Worm (Caenorhabditis elegans) whole organism, L1 larva: ENCODE measurements around the gene ins-8.

Experiments
- C16A3.4 ChIP-seq: fragments of 150-350 bp; optimal IDR thresholded peaks from 2 replicates; lab custom pipeline; 2014; ENCODE audit warnings: missing biosample characterization, missing genetic modification characterization
- C34B4.2 ChIP-seq: sonication (generic microtip); optimal IDR thresholded peaks from 2 replicates; lab custom pipeline; 2017; ENCODE audit warnings: mild to moderate bottlenecking, missing genetic modification characterization, missing compliant biosample characterization
- Y116A8C.19 ChIP-seq: sonication (generic microtip); optimal IDR thresholded peaks from 2 replicates; lab custom pipeline; 2016; ENCODE audit warnings: missing compliant biosample characterization, missing genetic modification characterization, borderline replicate concordance
- alr-1 ChIP-seq: fragments of 200-800 bp; sonication (Bioruptor generic); optimal IDR thresholded peaks from 2 replicates; lab custom pipeline; 2018; ENCODE audit warnings: borderline replicate concordance, mild to moderate bottlenecking, missing genetic modification characterization, missing compliant biosample characterization
- aly-2 ChIP-seq: fragments of 150-350 bp; optimal IDR thresholded peaks from 2 replicates; lab custom pipeline; 2014; ENCODE audit warnings: missing biosample characterization, missing genetic modification characterization
- ama-1 ChIP-seq: fragments of 150-350 bp; optimal IDR thresholded peaks from 2 replicates; lab custom pipeline; 2014
- ceh-82 ChIP-seq, 3 experiments: fragments of 150-350 bp in 1 of 3; sonication (generic microtip) in 2 of 3; optimal IDR thresholded peaks; 2 replicates each; lab custom pipeline; 2014 to 2017; ENCODE audit warnings: missing biosample characterization in 3 of 3, missing genetic modification characterization in 3 of 3
- ceh-88 ChIP-seq: fragments of 200-800 bp; sonication (Bioruptor generic); IDR thresholded peaks from 2 replicates; pipeline ENCODE4 v1.3.6; 2022; ENCODE audit warnings: missing genetic modification characterization, missing compliant biosample characterization
- ceh-90 ChIP-seq: sonication (generic microtip); optimal IDR thresholded peaks from 2 replicates; lab custom pipeline; 2016; ENCODE audit warnings: missing genetic modification characterization, missing compliant biosample characterization
- ces-1 ChIP-seq: fragments of 150-350 bp; optimal IDR thresholded peaks from 2 replicates; lab custom pipeline; 2014; ENCODE audit warnings: missing biosample characterization, missing genetic modification reagents, missing genetic modification characterization
- dpl-1 ChIP-seq, 3 experiments: fragments of 150-350 bp in 2 of 3; sonication (generic microtip) in 1 of 3; optimal IDR thresholded peaks; 2 replicates each; lab custom pipeline; 2014 to 2017; ENCODE audit warnings: missing biosample characterization in 3 of 3, missing genetic modification characterization in 3 of 3, missing genetic modification reagents in 3 of 3
- dsc-1 ChIP-seq: sonication (generic microtip); optimal IDR thresholded peaks from 2 replicates; lab custom pipeline; 2016; ENCODE audit warnings: mild to moderate bottlenecking, missing genetic modification characterization, missing compliant biosample characterization
- egl-13 ChIP-seq: sonication (generic microtip); optimal IDR thresholded peaks from 2 replicates; lab custom pipeline; 2016; ENCODE audit warnings: missing genotype, missing genetic modification reagents, missing genetic modification characterization, missing compliant biosample characterization
- elt-3 ChIP-seq, 6 experiments: fragments of 150-350 bp in 1 of 6; sonication (generic microtip); optimal IDR thresholded peaks; 2 replicates each; lab custom pipeline; 2017 to 2018; ENCODE audit warnings: missing biosample characterization in 6 of 6, missing genetic modification characterization in 6 of 6, inconsistent platforms in 1 of 6
- ets-5 ChIP-seq: fragments of 200-800 bp; sonication (Bioruptor generic); IDR thresholded peaks from 2 replicates; pipeline ENCODE4 v1.3.6; 2022; ENCODE audit warnings: missing genetic modification characterization, missing compliant biosample characterization
- fkh-10 ChIP-seq: sonication (generic microtip); optimal IDR thresholded peaks from 2 replicates; lab custom pipeline; 2017; ENCODE audit warnings: missing biosample characterization, missing genetic modification reagents, missing genetic modification characterization
- fos-1 ChIP-seq: fragments of 150-350 bp; optimal IDR thresholded peaks from 2 replicates; lab custom pipeline; 2014; ENCODE audit warnings: missing biosample characterization, missing genetic modification characterization
- grh-1 ChIP-seq: fragments of 200-800 bp; sonication (Bioruptor generic); IDR thresholded peaks from 2 replicates; pipeline ENCODE4 v1.3.6; 2022; ENCODE audit warnings: missing genetic modification reagents, missing genetic modification characterization, missing compliant biosample characterization
- hlh-17 ChIP-seq: fragments of 200-800 bp; sonication (Bioruptor generic); optimal IDR thresholded peaks from 2 replicates; lab custom pipeline; 2018; ENCODE audit warnings: missing genetic modification characterization, mild to moderate bottlenecking, missing compliant biosample characterization, moderate library complexity, borderline replicate concordance
- hpl-2 ChIP-seq: fragments of 150-350 bp; optimal IDR thresholded peaks from 2 replicates; lab custom pipeline; 2014; ENCODE audit warnings: missing biosample characterization, missing genetic modification reagents, missing genetic modification characterization
- isw-1 ChIP-seq: fragments of 200-800 bp; sonication (Bioruptor generic); IDR thresholded peaks from 2 replicates; pipeline ENCODE4 v1.3.6; 2022; ENCODE audit warnings: missing genetic modification characterization, missing compliant biosample characterization
- lin-14 ChIP-seq: fragments of 200-800 bp; sonication (Bioruptor generic); optimal IDR thresholded peaks from 2 replicates; lab custom pipeline; 2018; ENCODE audit warnings: mild to moderate bottlenecking, missing genetic modification characterization, moderate library complexity, missing compliant biosample characterization
- lin-39 ChIP-seq: fragments of 150-350 bp; optimal IDR thresholded peaks from 2 replicates; lab custom pipeline; 2014; ENCODE audit warnings: missing biosample characterization, missing genetic modification reagents, missing genetic modification characterization
- lsy-2 ChIP-seq, 2 experiments: fragments of 150-350 bp; optimal IDR thresholded peaks; 2 replicates each; lab custom pipeline; 2014; ENCODE audit warnings: missing biosample characterization in 2 of 2, missing genetic modification characterization in 2 of 2
- mab-9 ChIP-seq: fragments of 200-800 bp; sonication (Bioruptor generic); IDR thresholded peaks from 2 replicates; pipeline ENCODE4 v1.3.6; 2022; ENCODE audit warnings: missing genetic modification reagents, missing genetic modification characterization, missing compliant biosample characterization
- mef-2 ChIP-seq: fragments of 150-350 bp; optimal IDR thresholded peaks from 2 replicates; lab custom pipeline; 2014; ENCODE audit warnings: missing biosample characterization, missing genetic modification characterization
- mep-1 ChIP-seq: fragments of 150-350 bp; optimal IDR thresholded peaks from 2 replicates; lab custom pipeline; 2014; ENCODE audit warnings: missing biosample characterization, missing genetic modification characterization
- nhr-11 ChIP-seq: fragments of 150-350 bp; optimal IDR thresholded peaks from 2 replicates; lab custom pipeline; 2014; ENCODE audit warnings: missing biosample characterization, missing genetic modification characterization
- nhr-12 ChIP-seq: sonication (generic microtip); optimal IDR thresholded peaks from 2 replicates; lab custom pipeline; 2017; ENCODE audit warnings: missing biosample characterization, missing genetic modification characterization
- nhr-19 ChIP-seq: fragments of 200-800 bp; sonication (Bioruptor generic); conservative IDR thresholded peaks from 2 replicates; pipeline ENCODE4 v1.3.6; 2022; ENCODE audit warnings: missing genetic modification characterization, missing compliant biosample characterization
- nhr-20 ChIP-seq: sonication (generic microtip); optimal IDR thresholded peaks from 2 replicates; lab custom pipeline; 2016; ENCODE audit warnings: mild to moderate bottlenecking, missing genetic modification characterization, missing compliant biosample characterization
- nhr-237 ChIP-seq: fragments of 150-350 bp; optimal IDR thresholded peaks from 2 replicates; lab custom pipeline; 2014; ENCODE audit warnings: missing biosample characterization, missing genetic modification characterization
- nhr-28 ChIP-seq: fragments of 150-350 bp; optimal IDR thresholded peaks from 2 replicates; lab custom pipeline; 2014; ENCODE audit warnings: missing biosample characterization, missing genetic modification characterization
- nhr-47 ChIP-seq: sonication (generic microtip); optimal IDR thresholded peaks from 2 replicates; lab custom pipeline; 2016; ENCODE audit warnings: mild to moderate bottlenecking, missing genetic modification characterization, moderate library complexity, missing compliant biosample characterization
- nhr-76 ChIP-seq: sonication (generic microtip); optimal IDR thresholded peaks from 2 replicates; lab custom pipeline; 2017; ENCODE audit warnings: missing biosample characterization, missing genetic modification characterization
- nhr-77 ChIP-seq: fragments of 150-350 bp; optimal IDR thresholded peaks from 2 replicates; lab custom pipeline; 2014; ENCODE audit warnings: missing biosample characterization, missing genetic modification characterization
- nhr-84 ChIP-seq: sonication (generic microtip); optimal IDR thresholded peaks from 2 replicates; lab custom pipeline; 2017; ENCODE audit warnings: missing biosample characterization, missing genetic modification characterization
- nhr-85 ChIP-seq: sonication (generic microtip); peaks from one replicate; lab custom pipeline; 2016; ENCODE audit warnings: missing genetic modification characterization, inconsistent platforms, missing compliant biosample characterization
- nhr-90 ChIP-seq: sonication (generic microtip); optimal IDR thresholded peaks from 2 replicates; lab custom pipeline; 2016; ENCODE audit warnings: mild to moderate bottlenecking, missing genetic modification characterization, missing compliant biosample characterization; ENCODE audit not compliant: poor library complexity
- pag-3 ChIP-seq: sonication (generic microtip); optimal IDR thresholded peaks from 2 replicates; lab custom pipeline; 2017; ENCODE audit warnings: missing genetic modification characterization, mild to moderate bottlenecking, missing compliant biosample characterization, antibody characterized with exemption, borderline replicate concordance; ENCODE audit not compliant: insufficient read depth
- pax-3 ChIP-seq: fragments of 200-800 bp; sonication (Bioruptor generic); optimal IDR thresholded peaks from 2 replicates; lab custom pipeline; 2018; ENCODE audit warnings: mild to moderate bottlenecking, missing genetic modification characterization, moderate library complexity, missing compliant biosample characterization
- pqm-1 ChIP-seq: sonication (generic microtip); optimal IDR thresholded peaks from 3 replicates; lab custom pipeline; 2017; ENCODE audit warnings: missing biosample characterization, missing genetic modification characterization
- rnt-1 ChIP-seq: sonication (generic microtip); optimal IDR thresholded peaks from 2 replicates; lab custom pipeline; 2016; ENCODE audit warnings: mild to moderate bottlenecking, missing genetic modification characterization, moderate library complexity, missing compliant biosample characterization
- snpc-4 ChIP-seq: fragments of 150-350 bp; optimal IDR thresholded peaks from 2 replicates; lab custom pipeline; 2014; ENCODE audit warnings: missing biosample characterization, missing genetic modification characterization
- sox-4 ChIP-seq: sonication (generic microtip); optimal IDR thresholded peaks from 2 replicates; lab custom pipeline; 2016; ENCODE audit warnings: missing genetic modification characterization, missing compliant biosample characterization
- sup-37 ChIP-seq: fragments of 200-800 bp; sonication (Bioruptor generic); optimal IDR thresholded peaks from 2 replicates; lab custom pipeline; 2018; ENCODE audit warnings: mild to moderate bottlenecking, missing genetic modification characterization, missing compliant biosample characterization
- unc-130 ChIP-seq: fragments of 150-350 bp; optimal IDR thresholded peaks from 2 replicates; lab custom pipeline; 2017; ENCODE audit warnings: missing biosample characterization, missing genetic modification characterization, inconsistent platforms
- unc-98 ChIP-seq: fragments of 200-800 bp; sonication (Bioruptor generic); IDR thresholded peaks from 2 replicates; pipeline ENCODE4 v1.3.6; 2022; ENCODE audit warnings: missing genetic modification characterization, missing compliant biosample characterization
- vab-15 ChIP-seq: sonication (generic microtip); optimal IDR thresholded peaks from 2 replicates; lab custom pipeline; 2017; ENCODE audit warnings: missing genotype, mild to moderate bottlenecking, missing genetic modification characterization, missing compliant biosample characterization
- xbp-1 ChIP-seq: sonication (generic microtip); optimal IDR thresholded peaks from 2 replicates; lab custom pipeline; 2016; ENCODE audit warnings: missing genetic modification characterization, missing compliant biosample characterization
- zag-1 ChIP-seq: fragments of 150-350 bp; optimal IDR thresholded peaks from 2 replicates; lab custom pipeline; 2014; ENCODE audit warnings: missing biosample characterization, missing genetic modification characterization
- zip-4 ChIP-seq: fragments of 200-800 bp; sonication (Bioruptor generic); optimal IDR thresholded peaks from 2 replicates; lab custom pipeline; 2018; ENCODE audit warnings: mild to moderate bottlenecking, missing genetic modification characterization, moderate library complexity, missing compliant biosample characterization

The ins-8 gene

DNA sequence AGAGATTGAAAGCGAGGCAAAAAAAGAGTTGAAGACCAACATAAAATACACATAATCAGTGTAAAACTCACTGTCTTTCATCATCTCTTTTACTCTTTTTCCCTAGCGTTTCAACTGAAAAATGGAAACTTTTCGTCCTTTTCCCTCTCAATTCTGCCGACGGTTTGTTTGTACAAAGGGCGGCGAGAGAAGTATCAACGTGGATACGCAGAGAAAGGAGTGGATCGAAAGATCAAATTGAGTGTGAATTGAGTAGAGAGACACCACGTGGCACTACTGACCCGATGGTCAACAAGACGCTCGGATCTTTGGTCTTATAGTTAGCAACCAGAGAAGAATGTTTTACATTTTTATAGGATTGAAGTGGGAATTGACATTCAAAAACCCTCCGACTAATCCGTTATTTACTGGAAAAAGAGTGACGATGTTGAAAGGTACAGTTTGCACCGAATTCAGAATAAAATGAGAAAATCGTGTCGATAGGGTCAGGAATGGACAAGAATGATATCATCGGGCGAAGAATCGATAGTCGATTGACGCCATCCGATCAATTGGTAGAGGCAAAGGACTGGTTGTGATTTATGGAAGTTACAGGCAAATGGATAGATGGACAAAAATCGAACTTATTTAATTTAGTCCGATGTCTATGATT lies 9.6 kb downstream of the ins-8 start:
- no peak for TF ChIP-seq zag-1 (tag; lab: Kevin White, UChicago)
- peak; percentile 53 to 64 for TF ChIP-seq lsy-2 (tag; optimal IDR thresholded peaks at IDR 0.05; lab: Kevin White, UChicago)
- peak; percentile 79 for TF ChIP-seq nhr-77 (tag; lab: Kevin White, UChicago)
- peak; percentile 89 for TF ChIP-seq lin-14 (GFP tag; lab: Kevin White, UChicago)
- TF ChIP-seq pag-3 (tag; lab: Kevin White, UChicago) = no peak
- peak; percentile 97 for TF ChIP-seq nhr-20 (tag; lab: Kevin White, UChicago)
- peak; percentile 58 for TF ChIP-seq hpl-2 (GFP tag; lab: Kevin White, UChicago)
- TF ChIP-seq nhr-11 = no peak
- TF ChIP-seq ets-5 (GFP tag; lab: Robert Waterston, UW) = no peak
- TF ChIP-seq nhr-28 = no peak
- no peak for TF ChIP-seq nhr-84
- TF ChIP-seq isw-1 = no peak; the same call in 1 of the 2 replicates
- TF ChIP-seq mab-9 = no peak
- no peak for TF ChIP-seq nhr-76 (tag; lab: Kevin White, UChicago)
- peak; percentile 55 for TF ChIP-seq nhr-47 (tag; lab: Kevin White, UChicago)
- TF ChIP-seq sup-37 = no peak
- TF ChIP-seq sox-4 = no peak
- 0 out of 2 replicates have a peak, but pooled peaks have one; percentile 16 for TF ChIP-seq grh-1 (GFP tag; lab: Robert Waterston, UW)
- TF ChIP-seq nhr-85 (tag; lab: Kevin White, UChicago) = peak; percentile 98
- peak; percentile 54 for TF ChIP-seq pax-3 (tag; lab: Kevin White, UChicago)
- TF ChIP-seq ceh-88 (GFP tag; lab: Robert Waterston, UW) = 0 out of 2 replicates have a peak, but pooled peaks have one; percentile 10
- no peak for TF ChIP-seq C34B4.2
- TF ChIP-seq nhr-90 (tag; lab: Kevin White, UChicago) = peak; percentile 70
- TF ChIP-seq C16A3.4 (tag; lab: Kevin White, UChicago) = peak; percentile 40
- TF ChIP-seq unc-98 = no peak
- TF ChIP-seq dsc-1 (tag; lab: Kevin White, UChicago) = no peak
- peak; percentile 46 for TF ChIP-seq nhr-237 (tag; lab: Kevin White, UChicago)
- no peak for TF ChIP-seq fkh-10 (GFP tag; lab: Kevin White, UChicago)
- no peak for TF ChIP-seq alr-1
- peak; percentile 20 for TF ChIP-seq unc-130 (tag; lab: Kevin White, UChicago)
- no peak for TF ChIP-seq snpc-4 (tag; lab: Kevin White, UChicago)
- no peak for TF ChIP-seq Y116A8C.19
- TF ChIP-seq aly-2 (tag; lab: Kevin White, UChicago) = no peak
- TF ChIP-seq ama-1 = no peak
- TF ChIP-seq zip-4 = no peak
- no peak for TF ChIP-seq egl-13
- peak; percentile 16 for TF ChIP-seq fos-1
- no peak for TF ChIP-seq ceh-82 (tag; optimal IDR thresholded peaks at IDR 0.05; lab: Kevin White, UChicago)
- TF ChIP-seq rnt-1 (tag; lab: Kevin White, UChicago) = peak; percentile 30
- no peak for TF ChIP-seq lin-39 (tag; lab: Kevin White, UChicago)
- TF ChIP-seq xbp-1 (tag; lab: Kevin White, UChicago) = peak; percentile 51
- TF ChIP-seq ceh-90 (tag; lab: Kevin White, UChicago) = no peak
- peak; percentile 62 for TF ChIP-seq nhr-19 (GFP tag; lab: Robert Waterston, UW)
- TF ChIP-seq vab-15 (tag; lab: Kevin White, UChicago) = no peak
- no peak for TF ChIP-seq ces-1 (GFP tag; lab: Kevin White, UChicago)
- peak in 4 of 6 experiments; percentile 13 to 68 (median 24) for TF ChIP-seq elt-3 (tag; optimal IDR thresholded peaks at IDR 0.05; lab: Kevin White, UChicago)
- TF ChIP-seq dpl-1 (GFP tag; optimal IDR thresholded peaks at IDR 0.05; lab: Kevin White, UChicago) = peak in 2 of 3 experiments; percentile 14 to 39
- no peak for TF ChIP-seq nhr-12 (tag; lab: Kevin White, UChicago)
- TF ChIP-seq mef-2 = no peak
- no peak for TF ChIP-seq pqm-1 (tag; lab: Kevin White, UChicago)
- TF ChIP-seq hlh-17 (GFP tag; lab: Kevin White, UChicago) = no peak
- peak; percentile 73 for TF ChIP-seq mep-1 (tag; lab: Kevin White, UChicago)
